Fruit fly (Drosophila melanogaster): Measurements from ENCODE around the gene CG5913.

CG5913 gene

DNA sequence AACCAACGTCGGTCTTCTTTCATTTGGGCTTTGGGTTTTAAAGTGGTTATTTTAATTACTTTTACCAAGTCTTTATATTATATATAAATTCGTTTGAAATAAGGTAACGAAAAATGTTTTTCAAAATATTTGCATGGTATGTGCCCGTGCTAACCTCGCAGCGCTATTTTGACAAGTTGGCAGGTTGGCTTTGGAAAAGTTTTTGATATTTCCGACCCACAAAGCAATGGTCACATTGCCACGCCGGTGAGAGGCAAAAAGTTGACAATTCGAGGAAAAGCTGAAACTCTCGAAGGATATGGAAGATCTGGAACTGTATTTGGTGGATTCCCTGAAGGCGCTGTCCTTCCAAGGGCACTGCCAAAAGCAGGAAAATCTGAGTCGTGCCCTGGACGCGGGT is at the start of gene CG5913:
Gene CG5913 (plus strand): TSS at position 224 of the 400 bp plus-strand sequence.
- TF ChIP-seq psq (GFP tag; optimal IDR thresholded peaks at IDR 0.05) = no peak
- no peak for TF ChIP-seq h (GFP tag; optimal IDR thresholded peaks at IDR 0.05)
- no peak for TF ChIP-seq jim (GFP tag; optimal IDR thresholded peaks at IDR 0.05)
- TF ChIP-seq Dif (GFP tag; optimal IDR thresholded peaks at IDR 0.05; ENCODE audit: partially characterized antibody) = no peak
- TF ChIP-seq dmrt93B (GFP tag; optimal IDR thresholded peaks at IDR 0.05) = no peak
- no peak for TF ChIP-seq usp (GFP tag; optimal IDR thresholded peaks at IDR 0.05)
- no peak for TF ChIP-seq CG9705 (GFP tag; optimal IDR thresholded peaks at IDR 0.05)
- no peak for TF ChIP-seq Vsx2 (GFP tag; optimal IDR thresholded peaks at IDR 0.05; ENCODE audit: partially characterized antibody)
- TF ChIP-seq rgr (GFP tag; optimal IDR thresholded peaks at IDR 0.05) = no peak
- no peak for TF ChIP-seq CG32264 (GFP tag; optimal IDR thresholded peaks at IDR 0.05)
- no peak for TF ChIP-seq foxo (GFP tag; optimal IDR thresholded peaks at IDR 0.05)

DNA sequence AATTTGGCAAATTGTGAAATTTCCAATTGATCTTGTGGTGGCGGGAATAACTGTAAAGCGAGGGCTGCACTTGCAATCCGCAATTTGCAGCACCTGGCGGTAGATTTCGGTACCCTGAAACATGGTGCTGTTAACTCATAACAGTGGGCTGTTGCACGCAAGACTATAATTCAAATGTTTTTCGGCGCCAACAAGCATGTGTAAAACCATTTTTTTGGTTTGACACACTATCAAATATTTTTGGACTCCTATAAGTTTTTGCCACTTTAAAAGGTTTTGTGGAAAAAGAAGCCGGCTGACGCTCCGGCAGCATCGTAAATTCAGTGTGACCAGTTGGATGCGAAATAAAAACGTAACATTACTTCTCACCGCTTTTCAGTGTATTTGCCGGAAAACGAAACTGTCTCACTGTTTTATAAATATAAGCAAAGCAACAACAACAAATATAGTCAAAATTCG is 42.0 kb upstream of the CG5913 start, which contains the start of the genes CG14545 and CG5886:
Gene CG14545 (minus strand): TSS at position 68 of the 459 bp plus-strand sequence.
Gene CG5886 (plus strand): TSS at position 409 of the 459 bp plus-strand sequence.
- TF ChIP-seq foxo (GFP tag; optimal IDR thresholded peaks at IDR 0.05) (peak in 1 of 2 experiments; percentile 22), usp (GFP tag; optimal IDR thresholded peaks at IDR 0.05) (no peak), Hnf4 (GFP tag; optimal IDR thresholded peaks at IDR 0.05) (peak; percentile 4), HLH106 (tag; optimal IDR thresholded peaks at IDR 0.05) (no peak), tai (GFP tag; optimal IDR thresholded peaks at IDR 0.05) (peak; percentile 20), N (GFP tag; optimal IDR thresholded peaks at IDR 0.05) (no peak), jim (GFP tag; optimal IDR thresholded peaks at IDR 0.05) (no peak), Sp1 (GFP tag; optimal IDR thresholded peaks at IDR 0.05) (no peak), Myc (optimal IDR thresholded peaks at IDR 0.05) (peak; percentile 55), Mio (GFP tag; optimal IDR thresholded peaks at IDR 0.05) (no peak), sage (GFP tag; optimal IDR thresholded peaks at IDR 0.05) (no peak), lola (GFP tag; optimal IDR thresholded peaks at IDR 0.05) (no peak), ey (GFP tag; optimal IDR thresholded peaks at IDR 0.05) (no peak), brk (GFP tag; optimal IDR thresholded peaks at IDR 0.05) (no peak), Dfd (GFP tag; optimal IDR thresholded peaks at IDR 0.05) (no peak), woc (GFP tag; optimal IDR thresholded peaks at IDR 0.05) (no peak), fru (GFP tag; optimal IDR thresholded peaks at IDR 0.05) (peak; percentile 91)

DNA sequence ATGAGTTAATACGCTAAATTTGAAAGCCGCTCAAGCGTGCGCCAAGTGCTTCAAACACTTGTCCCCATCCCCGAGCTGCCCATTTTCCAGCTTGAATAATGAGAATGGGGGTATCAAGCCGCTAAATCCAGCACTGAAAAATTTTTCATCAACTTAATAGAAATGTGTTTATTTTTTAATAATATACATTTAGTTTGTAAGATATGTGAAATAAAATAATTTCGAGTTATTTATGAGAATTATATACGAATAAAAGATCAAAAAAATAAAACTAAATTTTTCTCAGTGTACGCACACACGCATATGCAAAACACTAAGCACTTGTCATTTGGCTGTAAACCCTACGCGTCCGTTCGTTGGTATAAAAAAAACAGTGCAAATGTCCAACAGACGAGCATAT is 38.5 kb upstream of the CG5913 start:
- TF ChIP-seq Hr78 (GFP tag; optimal IDR thresholded peaks at IDR 0.05) = no peak
- TF ChIP-seq Abd-B (GFP tag; optimal IDR thresholded peaks at IDR 0.05) = no peak
- peak; percentile 13 for TF ChIP-seq HLH106 (tag; optimal IDR thresholded peaks at IDR 0.05)
- TF ChIP-seq dsf (GFP tag; optimal IDR thresholded peaks at IDR 0.05; ENCODE audit: borderline replicate concordance) = no peak
- no peak for TF ChIP-seq rgr (GFP tag; optimal IDR thresholded peaks at IDR 0.05)
- TF ChIP-seq Dif (GFP tag; optimal IDR thresholded peaks at IDR 0.05; ENCODE audit: partially characterized antibody) = no peak
- no peak for TF ChIP-seq Jra (GFP tag; optimal IDR thresholded peaks at IDR 0.05)
- no peak for TF ChIP-seq OdsH (GFP tag; optimal IDR thresholded peaks at IDR 0.05)
- no peak for TF ChIP-seq Mio (GFP tag; optimal IDR thresholded peaks at IDR 0.05)

DNA sequence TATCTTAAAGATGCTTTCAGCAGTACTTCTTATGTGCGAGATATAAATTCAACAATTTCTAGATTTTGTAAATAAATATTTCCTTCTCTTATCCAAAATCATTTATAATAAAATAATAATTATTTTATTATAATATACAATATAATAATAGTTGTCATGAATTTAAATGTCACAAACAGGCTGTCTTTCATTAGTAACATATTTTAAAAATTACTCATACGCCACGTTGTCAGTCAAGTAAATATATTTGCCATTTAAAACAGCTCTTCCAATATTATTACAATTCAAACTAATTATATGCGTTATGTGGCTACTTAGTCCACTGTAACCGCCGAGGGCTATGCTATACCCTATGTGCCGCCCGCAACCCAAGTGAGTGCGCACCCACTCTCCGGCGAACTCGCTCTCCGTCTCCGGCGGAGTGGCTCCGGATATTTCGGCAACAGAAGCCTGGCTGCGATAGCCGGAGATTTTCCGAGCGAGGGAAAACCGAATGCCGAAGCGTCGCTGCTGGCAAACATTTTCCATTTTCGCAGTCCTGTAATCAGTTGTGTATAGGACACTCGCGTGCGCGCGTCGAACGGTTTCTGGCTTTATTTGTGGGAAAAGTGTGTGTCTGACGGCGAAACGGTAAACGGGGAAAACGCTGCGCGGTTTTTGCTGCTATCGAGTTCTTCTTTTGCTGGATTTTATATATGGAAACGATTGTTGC is 37.5 kb upstream of the CG5913 start, which contains the start of gene CG5890:
Gene CG5890 (plus strand): TSS at position 561 of the 712 bp plus-strand sequence.
- TF ChIP-seq rgr (GFP tag; optimal IDR thresholded peaks at IDR 0.05) = no peak
- TF ChIP-seq pan (optimal IDR thresholded peaks at IDR 0.05) = no peak
- TF ChIP-seq psq (GFP tag; optimal IDR thresholded peaks at IDR 0.05) = no peak
- TF ChIP-seq dsf (GFP tag; optimal IDR thresholded peaks at IDR 0.05; ENCODE audit: borderline replicate concordance) = no peak
- TF ChIP-seq lola (GFP tag; optimal IDR thresholded peaks at IDR 0.05) = no peak
- TF ChIP-seq dmrt93B (GFP tag; optimal IDR thresholded peaks at IDR 0.05) = no peak
- TF ChIP-seq Mio (GFP tag; optimal IDR thresholded peaks at IDR 0.05) = no peak
- TF ChIP-seq fru (GFP tag; optimal IDR thresholded peaks at IDR 0.05) = no peak
- no peak for TF ChIP-seq ey (GFP tag; optimal IDR thresholded peaks at IDR 0.05)
- TF ChIP-seq usp (GFP tag; optimal IDR thresholded peaks at IDR 0.05) = no peak
- TF ChIP-seq Hr78 (GFP tag; optimal IDR thresholded peaks at IDR 0.05) = no peak
- TF ChIP-seq Hr83 (GFP tag; optimal IDR thresholded peaks at IDR 0.05; ENCODE audit: poor library complexity, severe bottlenecking) = no peak

All from whole organism, wandering third instar larva.